Fruit fly (Drosophila melanogaster) whole organism, embryonic: ENCODE data around the gene Sdic1.

ENCODE experiments used
- Bgb ChIP-seq: fragments of 200-800 bp; sonication (Bioruptor generic); IDR thresholded peaks from 2 replicates; pipeline ENCODE4 v1.3.6; 2022; ENCODE audit warnings: missing biosample characterization, missing genetic modification characterization; ENCODE audit not compliant: partially characterized antibody
- CG10147 ChIP-seq: fragments of 200-800 bp; sonication (Bioruptor generic); optimal IDR thresholded peaks from 2 replicates; lab custom pipeline; 2019; ENCODE audit warnings: missing biosample characterization, mild to moderate bottlenecking, missing genetic modification characterization, moderate library complexity
- CG10431 ChIP-seq: fragments of 200-800 bp; sonication (Bioruptor generic); optimal IDR thresholded peaks from 3 replicates; lab custom pipeline; 2018; ENCODE audit warnings: missing biosample characterization, mild to moderate bottlenecking, missing genetic modification characterization
- CG10654 ChIP-seq: fragments of 200-800 bp; sonication (Bioruptor generic); optimal IDR thresholded peaks from 2 replicates; lab custom pipeline; 2016; ENCODE audit warnings: missing biosample characterization, missing genetic modification characterization
- CG11723 ChIP-seq: fragments of 200-800 bp; sonication (Bioruptor generic); optimal IDR thresholded peaks from 2 replicates; lab custom pipeline; 2017; ENCODE audit warnings: missing biosample characterization, mild to moderate bottlenecking, missing genetic modification characterization
- CG12942 ChIP-seq: fragments of 200-800 bp; sonication (Bioruptor generic); optimal IDR thresholded peaks from 3 replicates; lab custom pipeline; 2016; ENCODE audit warnings: missing biosample characterization, missing genetic modification characterization
- CG13287 ChIP-seq: fragments of 200-800 bp; sonication (Bioruptor generic); IDR thresholded peaks from 2 replicates; pipeline ENCODE4 v1.3.6; 2022; ENCODE audit warnings: missing biosample characterization, missing genetic modification characterization; ENCODE audit not compliant: partially characterized antibody
- CG13894 ChIP-seq: fragments of 200-800 bp; sonication (Bioruptor generic); optimal IDR thresholded peaks from 3 replicates; lab custom pipeline; 2018; ENCODE audit warnings: missing biosample characterization, mild to moderate bottlenecking, missing genetic modification characterization, moderate library complexity
- CG14667 ChIP-seq: fragments of 200-800 bp; sonication (Bioruptor generic); IDR thresholded peaks from 2 replicates; pipeline ENCODE4 v1.3.6; 2022; ENCODE audit warnings: missing biosample characterization, missing genetic modification characterization
- CG15479 ChIP-seq: fragments of 200-800 bp; sonication (Bioruptor generic); optimal IDR thresholded peaks from 3 replicates; lab custom pipeline; 2019; ENCODE audit warnings: missing biosample characterization, mild to moderate bottlenecking, missing genetic modification characterization, moderate library complexity
- CG1603 ChIP-seq: fragments of 200-800 bp; sonication (Bioruptor generic); optimal IDR thresholded peaks from 2 replicates; lab custom pipeline; 2019; ENCODE audit warnings: missing biosample characterization, mild to moderate bottlenecking, missing genetic modification characterization, moderate library complexity
- CG2120 ChIP-seq: fragments of 200-800 bp; sonication (Bioruptor generic); optimal IDR thresholded peaks from 3 replicates; lab custom pipeline; 2016; ENCODE audit warnings: missing biosample characterization, missing genetic modification characterization
- CG3065 ChIP-seq: fragments of 200-800 bp; sonication (Bioruptor generic); optimal IDR thresholded peaks from 2 replicates; lab custom pipeline; 2016; ENCODE audit warnings: missing biosample characterization, missing genetic modification characterization
- CG31365 ChIP-seq: fragments of 200-800 bp; sonication (Bioruptor generic); optimal IDR thresholded peaks from 2 replicates; lab custom pipeline; 2018; ENCODE audit warnings: missing biosample characterization, mild to moderate bottlenecking, missing genetic modification characterization
- CG42726 ChIP-seq: fragments of 200-800 bp; sonication (Bioruptor generic); IDR thresholded peaks from 2 replicates; pipeline ENCODE4 v1.3.6; 2022; ENCODE audit warnings: missing biosample characterization, missing genetic modification characterization; ENCODE audit not compliant: partially characterized antibody
- CG4360 ChIP-seq: fragments of 200-800 bp; sonication (Bioruptor generic); IDR thresholded peaks from 2 replicates; pipeline ENCODE4 v1.3.6; 2022; ENCODE audit warnings: missing biosample characterization, missing genetic modification characterization
- CG6765 ChIP-seq: fragments of 200-800 bp; sonication (Bioruptor generic); optimal IDR thresholded peaks from 3 replicates; lab custom pipeline; 2017; ENCODE audit warnings: missing biosample characterization, mild to moderate bottlenecking, missing genetic modification characterization
- CG7963 ChIP-seq: fragments of 200-800 bp; sonication (Bioruptor generic); IDR thresholded peaks from 3 replicates; pipeline ENCODE4 v1.3.6; 2022; ENCODE audit warnings: missing biosample characterization, missing genetic modification characterization; ENCODE audit not compliant: partially characterized antibody
- CG8089 ChIP-seq: fragments of 200-800 bp; sonication (Bioruptor generic); optimal IDR thresholded peaks from 3 replicates; lab custom pipeline; 2016; ENCODE audit warnings: missing biosample characterization, missing genetic modification characterization
- CG9876 ChIP-seq: fragments of 200-800 bp; sonication (Bioruptor generic); optimal IDR thresholded peaks from 2 replicates; lab custom pipeline; 2016; ENCODE audit warnings: missing biosample characterization, missing genetic modification characterization
- D ChIP-seq, 2 experiments: fragments of 200-800 bp in 1 of 2; fragments of >200 bp in 1 of 2; sonication (Bioruptor generic) in 1 of 2; optimal IDR thresholded peaks; 2 replicates in 1 of 2; 3 replicates in 1 of 2; lab custom pipeline; 2017; ENCODE audit warnings: mild to moderate bottlenecking in 1 of 2, missing biosample characterization in 1 of 2, missing genetic modification characterization in 1 of 2, missing genetic modification reagents in 1 of 2
- Dbx ChIP-seq: fragments of 200-800 bp; sonication (Bioruptor generic); IDR thresholded peaks from 3 replicates; pipeline ENCODE4 v1.3.6; 2022; ENCODE audit warnings: missing biosample characterization, missing genetic modification characterization
- Ets65A ChIP-seq: fragments of 200-800 bp; sonication (Bioruptor generic); peaks from one replicate; lab custom pipeline; 2016; ENCODE audit warnings: missing biosample characterization, missing genetic modification characterization
- Max ChIP-seq: fragments of 200-800 bp; sonication (Bioruptor generic); optimal IDR thresholded peaks from 2 replicates; lab custom pipeline; 2016; ENCODE audit warnings: missing biosample characterization, mild to moderate bottlenecking, missing genetic modification characterization
- NC2β ChIP-seq: fragments of 200-800 bp; sonication (Bioruptor generic); optimal IDR thresholded peaks from 2 replicates; lab custom pipeline; 2016; ENCODE audit warnings: missing biosample characterization, missing genetic modification characterization
- Optix ChIP-seq: fragments of 200-800 bp; sonication (Bioruptor generic); IDR thresholded peaks from 3 replicates; pipeline ENCODE4 v1.3.6; 2022; ENCODE audit warnings: missing biosample characterization, missing genetic modification characterization
- Sox102F ChIP-seq: fragments of 200-800 bp; sonication (Bioruptor generic); optimal IDR thresholded peaks from 2 replicates; lab custom pipeline; 2018; ENCODE audit warnings: missing biosample characterization, mild to moderate bottlenecking, missing genetic modification characterization, moderate library complexity
- Xbp1 ChIP-seq: fragments of 200-800 bp; sonication (Bioruptor generic); optimal IDR thresholded peaks from 3 replicates; lab custom pipeline; 2016; ENCODE audit warnings: missing biosample characterization, mild to moderate bottlenecking, missing genetic modification characterization
- ab ChIP-seq: fragments of 200-800 bp; sonication (Bioruptor generic); optimal IDR thresholded peaks from 2 replicates; lab custom pipeline; 2016; ENCODE audit warnings: missing biosample characterization, missing genetic modification characterization
- aop ChIP-seq: fragments of 200-800 bp; sonication (Bioruptor generic); IDR thresholded peaks from 2 replicates; pipeline ENCODE4 v1.3.6; 2022; ENCODE audit warnings: missing biosample characterization, missing genetic modification characterization
- ato ChIP-seq: fragments of 200-800 bp; sonication (Bioruptor generic); IDR thresholded peaks from 2 replicates; pipeline ENCODE4 v1.3.6; 2022; ENCODE audit warnings: missing biosample characterization, missing genetic modification characterization; ENCODE audit not compliant: partially characterized antibody
- btn ChIP-seq: fragments of 200-800 bp; sonication (Bioruptor generic); optimal IDR thresholded peaks from 2 replicates; lab custom pipeline; 2016; ENCODE audit warnings: missing biosample characterization, missing genetic modification characterization
- cas ChIP-seq: fragments of 200-800 bp; sonication (Bioruptor generic); IDR thresholded peaks from 2 replicates; pipeline ENCODE4 v1.3.6; 2022; ENCODE audit warnings: missing biosample characterization, missing genetic modification characterization
- da ChIP-seq: fragments of 200-800 bp; sonication (Bioruptor generic); optimal IDR thresholded peaks from 2 replicates; lab custom pipeline; 2016; ENCODE audit warnings: missing biosample characterization, missing genetic modification characterization
- exex ChIP-seq: fragments of 200-800 bp; sonication (Bioruptor generic); optimal IDR thresholded peaks from 4 replicates; lab custom pipeline; 2018; ENCODE audit warnings: missing biosample characterization, mild to moderate bottlenecking, missing genetic modification characterization, moderate library complexity
- gem ChIP-seq: fragments of 200-800 bp; sonication (Bioruptor generic); optimal IDR thresholded peaks from 2 replicates; lab custom pipeline; 2019; ENCODE audit warnings: missing biosample characterization, mild to moderate bottlenecking, missing genetic modification characterization, moderate library complexity
- grau ChIP-seq: fragments of 200-800 bp; optimal IDR thresholded peaks from 3 replicates; lab custom pipeline; 2019; ENCODE audit warnings: missing biosample characterization, mild to moderate bottlenecking, missing genetic modification characterization, moderate library complexity
- org-1 ChIP-seq: fragments of 200-800 bp; sonication (Bioruptor generic); optimal IDR thresholded peaks from 2 replicates; lab custom pipeline; 2017; ENCODE audit warnings: missing biosample characterization, missing genetic modification characterization
- pfk ChIP-seq: fragments of 200-800 bp; sonication (Bioruptor generic); optimal IDR thresholded peaks from 2 replicates; lab custom pipeline; 2018; ENCODE audit warnings: missing biosample characterization, mild to moderate bottlenecking, missing genetic modification characterization, moderate library complexity
- pho ChIP-seq: fragments of 200-800 bp; sonication (Bioruptor generic); optimal IDR thresholded peaks from 2 replicates; lab custom pipeline; 2016; ENCODE audit warnings: missing biosample characterization, missing genetic modification characterization
- phol ChIP-seq: fragments of 200-800 bp; sonication (Bioruptor generic); optimal IDR thresholded peaks from 3 replicates; lab custom pipeline; 2018; ENCODE audit warnings: missing biosample characterization, mild to moderate bottlenecking, missing genetic modification characterization, moderate library complexity
- pnt ChIP-seq: fragments of 200-800 bp; sonication (Bioruptor generic); optimal IDR thresholded peaks from 3 replicates; lab custom pipeline; 2016; ENCODE audit warnings: missing biosample characterization, missing genetic modification characterization
- repo ChIP-seq: fragments of 200-800 bp; sonication (Bioruptor generic); optimal IDR thresholded peaks from 2 replicates; lab custom pipeline; 2016; ENCODE audit warnings: missing biosample characterization, missing genetic modification characterization
- ro ChIP-seq: fragments of 200-800 bp; sonication (Bioruptor generic); IDR thresholded peaks from 2 replicates; pipeline ENCODE4 v1.3.6; 2022; ENCODE audit warnings: missing biosample characterization, missing genetic modification characterization
- sd ChIP-seq: fragments of 200-800 bp; sonication (Bioruptor generic); optimal IDR thresholded peaks from 3 replicates; lab custom pipeline; 2018; ENCODE audit warnings: missing biosample characterization, mild to moderate bottlenecking, missing genetic modification characterization, moderate library complexity
- sens-2 ChIP-seq: fragments of 200-800 bp; sonication (Bioruptor generic); IDR thresholded peaks from 2 replicates; pipeline ENCODE4 v1.3.6; 2022; ENCODE audit warnings: missing biosample characterization, missing genetic modification characterization
- sna ChIP-seq: fragments of 200-800 bp; sonication (Bioruptor generic); IDR thresholded peaks from 2 replicates; pipeline ENCODE4 v1.3.6; 2022; ENCODE audit warnings: missing biosample characterization, missing genetic modification characterization; ENCODE audit not compliant: partially characterized antibody
- tna ChIP-seq: fragments of 200-800 bp; sonication (Bioruptor generic); IDR thresholded peaks from 2 replicates; pipeline ENCODE4 v1.3.6; 2022; ENCODE audit warnings: missing biosample characterization, missing genetic modification characterization; ENCODE audit not compliant: partially characterized antibody
- tx ChIP-seq: fragments of 200-800 bp; sonication (Bioruptor generic); optimal IDR thresholded peaks from 2 replicates; lab custom pipeline; 2016; ENCODE audit warnings: missing biosample characterization, missing genetic modification characterization
- vvl ChIP-seq: fragments of 200-800 bp; sonication (Bioruptor generic); IDR thresholded peaks from 2 replicates; pipeline ENCODE4 v1.3.6; 2022; ENCODE audit warnings: missing biosample characterization, missing genetic modification characterization

The Sdic1 gene

dm6 chrX:20165773-20166412 lies 12.5 kb downstream of the Sdic1 start, which contains the start of gene Phf7 (continued):
- TF ChIP-seq tna (GFP tag; lab: Robert Waterston, UW) (peak; percentile 48; the same call in 1 of the 2 replicates), CG2120 (GFP tag; lab: Kevin White, UChicago) (peak; percentile 8), phol (peak; percentile 42), CG7963 (peak; percentile 52; the same call in 1 of the 3 replicates), CG1603 (peak; percentile 100), CG31365 (no peak), vvl (GFP tag; lab: Robert Waterston, UW) (no peak), org-1 (no peak), cas (no peak), pnt (GFP tag; lab: Kevin White, UChicago) (no peak), D (optimal IDR thresholded peaks at IDR 0.05; lab: Kevin White, UChicago) (no peak), D (GFP tag; optimal IDR thresholded peaks at IDR 0.05; lab: Kevin White, UChicago) (no peak), Ets65A (GFP tag; lab: Kevin White, UChicago) (peak; percentile 91), CG42726 (peak; percentile 85), repo (GFP tag; lab: Kevin White, UChicago) (no peak), sd (tag; lab: Kevin White, UChicago) (no peak), Xbp1 (no peak), CG13287 (GFP tag; lab: Robert Waterston, UW) (peak; percentile 77), CG11723 (no peak), CG12942 (GFP tag; lab: Kevin White, UChicago) (no peak), ab (GFP tag; lab: Kevin White, UChicago) (no peak), CG3065 (GFP tag; lab: Kevin White, UChicago) (no peak), btn (no peak), CG4360 (no peak), gem (tag; lab: Kevin White, UChicago) (no peak), CG10147 (GFP tag; lab: Kevin White, UChicago) (no peak), ro (GFP tag; lab: Robert Waterston, UW) (no peak), pho (peak; percentile 13), Optix (GFP tag; lab: Robert Waterston, UW) (no peak), NC2β (no peak), exex (no peak), sna (GFP tag; lab: Robert Waterston, UW) (peak; percentile 58), tx (GFP tag; lab: Kevin White, UChicago) (no peak), Bgb (peak; percentile 86), sens-2 (GFP tag; lab: Robert Waterston, UW) (no peak), CG6765 (no peak), CG10431 (no peak), da (GFP tag; lab: Kevin White, UChicago) (no peak), CG8089 (no peak), CG13894 (tag; lab: Kevin White, UChicago) (no peak), aop (GFP tag; lab: Robert Waterston, UW) (no peak), Max (GFP tag; lab: Kevin White, UChicago) (no peak), Dbx (GFP tag; lab: Robert Waterston, UW) (no peak), CG15479 (GFP tag; lab: Kevin White, UChicago) (no peak), ato (GFP tag; lab: Robert Waterston, UW) (peak; percentile 59), CG10654 (GFP tag; lab: Kevin White, UChicago) (no peak), Sox102F (no peak), CG9876 (GFP tag; lab: Kevin White, UChicago) (no peak), pfk (GFP tag; lab: Kevin White, UChicago) (peak; percentile 94), grau (no peak), CG14667 (GFP tag; lab: Robert Waterston, UW) (peak; percentile 42; the same call in 1 of the 2 replicates)
